Fruit fly (Drosophila melanogaster) whole organism, embryonic: Measurements from ENCODE around the gene CG46441.

Experiments used
- BEAF-32 ChIP-seq: fragments of 200-800 bp; sonication (Bioruptor generic); optimal IDR thresholded peaks from 3 replicates; lab custom pipeline; 2017; ENCODE audit warnings: missing biosample characterization, missing genetic modification characterization, mild to moderate bottlenecking, moderate library complexity, missing genetic modification reagents
- CG12744 ChIP-seq: fragments of 200-800 bp; sonication (Bioruptor generic); optimal IDR thresholded peaks from 2 replicates; lab custom pipeline; 2016; ENCODE audit warnings: missing biosample characterization, missing genetic modification characterization
- CG14860 ChIP-seq: fragments of 200-800 bp; sonication (Bioruptor generic); IDR thresholded peaks from 3 replicates; pipeline ENCODE4 v1.3.6; 2022; ENCODE audit warnings: missing biosample characterization, missing genetic modification characterization; ENCODE audit not compliant: partially characterized antibody
- CG14965 ChIP-seq: fragments of 200-800 bp; sonication (Bioruptor generic); optimal IDR thresholded peaks from 2 replicates; lab custom pipeline; 2016; ENCODE audit warnings: missing biosample characterization, missing genetic modification characterization, borderline replicate concordance
- CG15073 ChIP-seq: fragments of 200-800 bp; sonication (Bioruptor generic); optimal IDR thresholded peaks from 2 replicates; lab custom pipeline; 2016; ENCODE audit warnings: missing biosample characterization, missing genetic modification characterization
- CG18764 ChIP-seq: fragments of 200-800 bp; sonication (Bioruptor generic); optimal IDR thresholded peaks from 3 replicates; lab custom pipeline; 2016; ENCODE audit warnings: missing biosample characterization, missing genetic modification characterization
- CG2120 ChIP-seq: fragments of 200-800 bp; sonication (Bioruptor generic); optimal IDR thresholded peaks from 3 replicates; lab custom pipeline; 2016; ENCODE audit warnings: missing biosample characterization, missing genetic modification characterization
- CG31388 ChIP-seq: fragments of 200-800 bp; sonication (Bioruptor generic); optimal IDR thresholded peaks from 2 replicates; lab custom pipeline; 2016; ENCODE audit warnings: missing biosample characterization, missing genetic modification characterization
- CG33557 ChIP-seq: fragments of 200-800 bp; sonication (Bioruptor generic); optimal IDR thresholded peaks from 2 replicates; lab custom pipeline; 2019; ENCODE audit warnings: missing biosample characterization, mild to moderate bottlenecking, missing genetic modification characterization, moderate library complexity
- CG3407 ChIP-seq: fragments of 200-800 bp; sonication (Bioruptor generic); optimal IDR thresholded peaks from 2 replicates; lab custom pipeline; 2018; ENCODE audit warnings: missing biosample characterization, mild to moderate bottlenecking, missing genetic modification characterization
- CG4854 ChIP-seq: fragments of 200-800 bp; sonication (Bioruptor generic); optimal IDR thresholded peaks from 2 replicates; lab custom pipeline; 2016; ENCODE audit warnings: missing biosample characterization, missing genetic modification characterization, inconsistent platforms
- CG5180 ChIP-seq: fragments of 200-800 bp; sonication (Bioruptor generic); optimal IDR thresholded peaks from 3 replicates; lab custom pipeline; 2017; ENCODE audit warnings: missing biosample characterization, missing genetic modification characterization, mild to moderate bottlenecking, moderate library complexity, missing genetic modification reagents
- CG6175 ChIP-seq: fragments of 200-800 bp; sonication (Bioruptor generic); IDR thresholded peaks from 3 replicates; pipeline ENCODE4 v1.3.6; 2022; ENCODE audit warnings: missing biosample characterization, missing genetic modification characterization
- CG6272 ChIP-seq: fragments of 200-800 bp; sonication (Bioruptor generic); IDR thresholded peaks from 2 replicates; pipeline ENCODE4 v1.3.6; 2022; ENCODE audit warnings: missing biosample characterization, missing genetic modification characterization
- CG6791 ChIP-seq: fragments of 200-800 bp; sonication (Bioruptor generic); IDR thresholded peaks from 3 replicates; pipeline ENCODE4 v1.3.6; 2022; ENCODE audit warnings: missing biosample characterization, missing genetic modification characterization; ENCODE audit not compliant: partially characterized antibody
- CG7928 ChIP-seq: fragments of 200-800 bp; sonication (Bioruptor generic); optimal IDR thresholded peaks from 2 replicates; lab custom pipeline; 2017; ENCODE audit warnings: missing biosample characterization, mild to moderate bottlenecking, missing genetic modification characterization
- CG8281 ChIP-seq: fragments of 200-800 bp; sonication (Bioruptor generic); optimal IDR thresholded peaks from 2 replicates; lab custom pipeline; 2018; ENCODE audit warnings: missing biosample characterization, mild to moderate bottlenecking, missing genetic modification characterization, moderate library complexity
- CG8944 ChIP-seq: fragments of 200-800 bp; sonication (Bioruptor generic); optimal IDR thresholded peaks from 3 replicates; lab custom pipeline; 2016; ENCODE audit warnings: missing biosample characterization, missing genetic modification characterization
- Deaf1 ChIP-seq: fragments of 200-800 bp; optimal IDR thresholded peaks from 3 replicates; lab custom pipeline; 2019; ENCODE audit warnings: missing biosample characterization, mild to moderate bottlenecking, missing genetic modification characterization, moderate library complexity
- Dref ChIP-seq: fragments of 200-800 bp; sonication (Bioruptor generic); IDR thresholded peaks from 2 replicates; pipeline ENCODE4 v1.3.6; 2022; ENCODE audit warnings: missing biosample characterization, missing genetic modification characterization
- E2f2 ChIP-seq: fragments of 200-800 bp; sonication (Bioruptor generic); IDR thresholded peaks from 2 replicates; pipeline ENCODE4 v1.3.6; 2022; ENCODE audit warnings: missing biosample characterization, missing genetic modification characterization
- Gug ChIP-seq: fragments of 200-800 bp; sonication (Bioruptor generic); IDR thresholded peaks from 4 replicates; pipeline ENCODE4 v1.3.6; 2022; ENCODE audit warnings: missing biosample characterization, missing genetic modification characterization
- HmgZ ChIP-seq: fragments of 200-800 bp; sonication (Bioruptor generic); optimal IDR thresholded peaks from 2 replicates; lab custom pipeline; 2018; ENCODE audit warnings: missing biosample characterization, mild to moderate bottlenecking, missing genetic modification characterization
- Mes4 ChIP-seq: fragments of 200-800 bp; sonication (Bioruptor generic); optimal IDR thresholded peaks from 2 replicates; lab custom pipeline; 2016; ENCODE audit warnings: missing biosample characterization, missing genetic modification characterization
- Myb ChIP-seq: fragments of 200-800 bp; sonication (Bioruptor generic); optimal IDR thresholded peaks from 2 replicates; lab custom pipeline; 2016; ENCODE audit warnings: missing biosample characterization, missing genetic modification characterization
- Nf-YA ChIP-seq: fragments of 200-800 bp; sonication (Bioruptor generic); IDR thresholded peaks from 2 replicates; pipeline ENCODE4 v1.3.6; 2022; ENCODE audit warnings: missing biosample characterization, missing genetic modification characterization
- NfI ChIP-seq: fragments of 200-800 bp; sonication (Bioruptor generic); optimal IDR thresholded peaks from 3 replicates; lab custom pipeline; 2018; ENCODE audit warnings: missing biosample characterization, mild to moderate bottlenecking, missing genetic modification characterization, moderate library complexity
- Vsx1 ChIP-seq: fragments of 200-800 bp; sonication (Bioruptor generic); optimal IDR thresholded peaks from 2 replicates; lab custom pipeline; 2017; ENCODE audit warnings: missing biosample characterization, mild to moderate bottlenecking, missing genetic modification characterization, missing genetic modification reagents
- bigmax ChIP-seq: fragments of 200-800 bp; sonication (Bioruptor generic); optimal IDR thresholded peaks from 2 replicates; lab custom pipeline; 2018; ENCODE audit warnings: missing biosample characterization, mild to moderate bottlenecking, missing genetic modification characterization
- br ChIP-seq: fragments of >200 bp; optimal IDR thresholded peaks from 2 replicates; lab custom pipeline; 2017
- caup ChIP-seq: fragments of 200-800 bp; sonication (Bioruptor generic); optimal IDR thresholded peaks from 3 replicates; lab custom pipeline; 2017; ENCODE audit warnings: missing biosample characterization, mild to moderate bottlenecking, missing genetic modification characterization, moderate library complexity; ENCODE audit not compliant: severe bottlenecking
- crc ChIP-seq: fragments of 200-800 bp; sonication (Bioruptor generic); optimal IDR thresholded peaks from 2 replicates; lab custom pipeline; 2016; ENCODE audit warnings: missing biosample characterization, missing genetic modification characterization
- crol ChIP-seq: fragments of 200-800 bp; sonication (Bioruptor generic); IDR thresholded peaks from 2 replicates; pipeline ENCODE4 v1.3.6; 2022; ENCODE audit warnings: missing biosample characterization, missing genetic modification characterization
- exex ChIP-seq: fragments of 200-800 bp; sonication (Bioruptor generic); optimal IDR thresholded peaks from 4 replicates; lab custom pipeline; 2018; ENCODE audit warnings: missing biosample characterization, mild to moderate bottlenecking, missing genetic modification characterization, moderate library complexity
- fru ChIP-seq: fragments of >200 bp; optimal IDR thresholded peaks from 2 replicates; lab custom pipeline; 2017
- gt ChIP-seq: fragments of 200-800 bp; sonication (Bioruptor generic); IDR thresholded peaks from 2 replicates; pipeline ENCODE4 v1.3.6; 2022; ENCODE audit warnings: missing biosample characterization, missing genetic modification characterization
- kay ChIP-seq: fragments of 200-800 bp; sonication (Bioruptor generic); optimal IDR thresholded peaks from 2 replicates; lab custom pipeline; 2016; ENCODE audit warnings: missing biosample characterization, missing genetic modification characterization
- lab ChIP-seq: fragments of 200-800 bp; sonication (Bioruptor generic); optimal IDR thresholded peaks from 3 replicates; lab custom pipeline; 2017; ENCODE audit warnings: missing biosample characterization, missing genetic modification characterization, mild to moderate bottlenecking, moderate library complexity, missing genetic modification reagents
- nmo ChIP-seq: fragments of 200-800 bp; sonication (Bioruptor generic); optimal IDR thresholded peaks from 2 replicates; lab custom pipeline; 2018; ENCODE audit warnings: missing biosample characterization, mild to moderate bottlenecking, missing genetic modification characterization, moderate library complexity
- pan ChIP-seq, 4 experiments: fragments of >200 bp in 3 of 4; fragments of 200-800 bp in 1 of 4; sonication (Bioruptor generic) in 1 of 4; optimal IDR thresholded peaks in 3 of 4; IDR thresholded peaks in 1 of 4; 2 replicates each; pipeline versions ENCODE4 v1.3.6 to Lab custom; 2017 to 2022; ENCODE audit warnings: missing biosample characterization in 2 of 4, missing genetic modification characterization in 2 of 4, mixed read lengths in 1 of 4
- pfk ChIP-seq: fragments of 200-800 bp; sonication (Bioruptor generic); optimal IDR thresholded peaks from 2 replicates; lab custom pipeline; 2018; ENCODE audit warnings: missing biosample characterization, mild to moderate bottlenecking, missing genetic modification characterization, moderate library complexity
- pnt ChIP-seq: fragments of 200-800 bp; sonication (Bioruptor generic); optimal IDR thresholded peaks from 3 replicates; lab custom pipeline; 2016; ENCODE audit warnings: missing biosample characterization, missing genetic modification characterization
- run ChIP-seq: fragments of 200-800 bp; sonication (Bioruptor generic); optimal IDR thresholded peaks from 3 replicates; lab custom pipeline; 2018; ENCODE audit warnings: missing biosample characterization, mild to moderate bottlenecking, missing genetic modification characterization
- sens-2 ChIP-seq: fragments of 200-800 bp; sonication (Bioruptor generic); IDR thresholded peaks from 2 replicates; pipeline ENCODE4 v1.3.6; 2022; ENCODE audit warnings: missing biosample characterization, missing genetic modification characterization
- trh ChIP-seq: fragments of 200-800 bp; sonication (Bioruptor generic); optimal IDR thresholded peaks from 2 replicates; lab custom pipeline; 2016; ENCODE audit warnings: missing biosample characterization, missing genetic modification characterization
- unc-4 ChIP-seq: fragments of 200-800 bp; sonication (Bioruptor generic); IDR thresholded peaks from 2 replicates; pipeline ENCODE4 v1.3.6; 2022; ENCODE audit warnings: missing biosample characterization, missing genetic modification characterization; ENCODE audit not compliant: partially characterized antibody
- unpg ChIP-seq: fragments of 200-800 bp; sonication (Bioruptor generic); optimal IDR thresholded peaks from 3 replicates; lab custom pipeline; 2018; ENCODE audit warnings: missing biosample characterization, mild to moderate bottlenecking, missing genetic modification characterization, moderate library complexity
- vnd ChIP-seq: fragments of 200-800 bp; sonication (Bioruptor generic); IDR thresholded peaks from 3 replicates; pipeline ENCODE4 v1.3.6; 2022; ENCODE audit warnings: missing biosample characterization, missing genetic modification characterization; ENCODE audit not compliant: partially characterized antibody

CG46441 gene

dm6 chr3R:20550632-20551486 lies 49.0 kb upstream of the CG46441 start (continued):
- TF ChIP-seq CG12744 (GFP tag; lab: Kevin White, UChicago) (peak; percentile 65), Mes4 (peak; percentile 57), CG6175 (GFP tag; lab: Robert Waterston, UW) (no peak), NfI (GFP tag; lab: Kevin White, UChicago) (peak; percentile 74), CG5180 (GFP tag; lab: Kevin White, UChicago) (peak; percentile 90), CG14965 (peak; percentile 66), Dref (GFP tag; lab: Robert Waterston, UW) (peak; percentile 79), bigmax (GFP tag; lab: Kevin White, UChicago) (peak; percentile 49), vnd (GFP tag; lab: Robert Waterston, UW) (peak; percentile 93), E2f2 (GFP tag; lab: Robert Waterston, UW) (peak; percentile 65), Deaf1 (tag; lab: Kevin White, UChicago) (peak; percentile 46), Gug (GFP tag; lab: Robert Waterston, UW) (peak; percentile 23; the same call in 1 of the 4 replicates), CG14860 (GFP tag; lab: Robert Waterston, UW) (peak; percentile 92), crc (peak; percentile 42), br (lab: Kevin White, UChicago) (no peak), crol (GFP tag; lab: Robert Waterston, UW) (no peak; the same call in 1 of the 2 replicates), Nf-YA (GFP tag; lab: Robert Waterston, UW) (peak; percentile 65), sens-2 (peak; percentile 51; the same call in 1 of the 2 replicates), CG31388 (GFP tag; lab: Kevin White, UChicago) (no peak), caup (peak; percentile 93), gt (no peak), CG6791 (GFP tag; lab: Robert Waterston, UW) (peak; percentile 99), CG7928 (GFP tag; lab: Kevin White, UChicago) (peak; percentile 49), pnt (GFP tag; lab: Kevin White, UChicago) (peak; percentile 30), unc-4 (GFP tag; lab: Robert Waterston, UW) (peak; percentile 89), CG8281 (tag; lab: Kevin White, UChicago) (peak; percentile 48), unpg (peak; percentile 73), exex (tag; lab: Kevin White, UChicago) (peak; percentile 35), pfk (GFP tag; lab: Kevin White, UChicago) (peak; percentile 76), CG4854 (peak; percentile 55), pan (optimal IDR thresholded peaks at IDR 0.05; lab: Kevin White, UChicago) (no peak), pan (GFP tag; optimal IDR thresholded peaks at IDR 0.05 in 1 of 2, IDR thresholded peaks at IDR 0.05 in 1 of 2) (peak in 1 of 2 experiments; percentile 28), CG33557 (GFP tag; lab: Kevin White, UChicago) (peak; percentile 94), CG2120 (GFP tag; lab: Kevin White, UChicago) (no peak), fru (lab: Kevin White, UChicago) (no peak), kay (GFP tag; lab: Kevin White, UChicago) (no peak), run (tag; lab: Kevin White, UChicago) (peak; percentile 35), lab (peak; percentile 93), CG15073 (GFP tag; lab: Kevin White, UChicago) (no peak), HmgZ (tag; lab: Kevin White, UChicago) (peak; percentile 82), Vsx1 (GFP tag; lab: Kevin White, UChicago) (peak; percentile 54), CG18764 (GFP tag; lab: Kevin White, UChicago) (peak; percentile 49), CG6272 (GFP tag; lab: Robert Waterston, UW) (0 out of 2 replicates have a peak, but pooled peaks have one; percentile 32), CG8944 (GFP tag; lab: Kevin White, UChicago) (peak; percentile 2), BEAF-32 (GFP tag; lab: Kevin White, UChicago) (peak; percentile 95), Myb (peak; percentile 60), nmo (GFP tag; lab: Kevin White, UChicago) (peak; percentile 15), trh (GFP tag; lab: Kevin White, UChicago) (no peak), CG3407 (GFP tag; lab: Kevin White, UChicago) (peak; percentile 91)
